Fruit fly (Drosophila melanogaster): ENCODE measurements around the gene CG13362.

Gene CG13362

dm6 chrX:765039-765508 lies 14.0 kb upstream of the CG13362 start, which contains the start of gene RpL22 (continued):
- TF ChIP-seq Atf3 (GFP tag; optimal IDR thresholded peaks at IDR 0.05) (peak; percentile 71), CG4854 (GFP tag; optimal IDR thresholded peaks at IDR 0.05) (peak; percentile 82), shn (GFP tag; optimal IDR thresholded peaks at IDR 0.05) (peak; percentile 94), CG7839 (tag; optimal IDR thresholded peaks at IDR 0.05) (peak; percentile 79), az2 (GFP tag; optimal IDR thresholded peaks at IDR 0.05) (peak; percentile 44), Awh (GFP tag; IDR thresholded peaks at IDR 0.05) (peak; percentile 79), h (optimal IDR thresholded peaks at IDR 0.05) (no peak), seq (GFP tag; IDR thresholded peaks at IDR 0.05) (peak; percentile 76), Dek (tag; optimal IDR thresholded peaks at IDR 0.05) (peak; percentile 82), CG2875 (GFP tag; optimal IDR thresholded peaks at IDR 0.05) (peak; percentile 93), yki (optimal IDR thresholded peaks at IDR 0.05) (no peak), CG2889 (GFP tag; IDR thresholded peaks at IDR 0.05) (peak; percentile 54; the same call in 1 of the 3 replicates), CG15696 (tag; optimal IDR thresholded peaks at IDR 0.05) (peak; percentile 50), Sry-δ (GFP tag; optimal IDR thresholded peaks at IDR 0.05) (peak; percentile 80), Tbp (GFP tag; optimal IDR thresholded peaks at IDR 0.05) (peak; percentile 16), bsh (GFP tag; optimal IDR thresholded peaks at IDR 0.05) (peak; percentile 37 to 75), HLH4C (GFP tag; IDR thresholded peaks at IDR 0.05; ENCODE audit: partially characterized antibody) (peak; percentile 37; the same call in 1 of the 3 replicates), CG9797 (GFP tag; optimal IDR thresholded peaks at IDR 0.05) (peak; percentile 99), CG5180 (GFP tag; optimal IDR thresholded peaks at IDR 0.05) (peak; percentile 68), Nf-YA (GFP tag; IDR thresholded peaks at IDR 0.05) (peak; percentile 44; the same call in 1 of the 2 replicates), kni (GFP tag; optimal IDR thresholded peaks at IDR 0.05) (peak; percentile 72), nmo (GFP tag; optimal IDR thresholded peaks at IDR 0.05) (peak; percentile 81), eyg (GFP tag; optimal IDR thresholded peaks at IDR 0.05) (peak; percentile 83), C15 (GFP tag; IDR thresholded peaks at IDR 0.05) (peak; percentile 73; the same call in 1 of the 3 replicates), sisA (GFP tag; IDR thresholded peaks at IDR 0.05) (peak; percentile 44; the same call in 1 of the 2 replicates), vfl (GFP tag; optimal IDR thresholded peaks at IDR 0.05) (peak; percentile 72), Dp (GFP tag; optimal IDR thresholded peaks at IDR 0.05) (peak; percentile 59), Hr78 (GFP tag; optimal IDR thresholded peaks at IDR 0.05) (peak in 1 of 2 experiments; percentile 25), disco-r (GFP tag; optimal IDR thresholded peaks at IDR 0.05) (peak; percentile 85), CG8359 (GFP tag; optimal IDR thresholded peaks at IDR 0.05; ENCODE audit: borderline replicate concordance) (peak; percentile 55), CG1792 (GFP tag; optimal IDR thresholded peaks at IDR 0.05) (peak; percentile 87), CG9215 (GFP tag; IDR thresholded peaks at IDR 0.05) (peak; percentile 54), nerfin-1 (tag; optimal IDR thresholded peaks at IDR 0.05) (peak; percentile 66), Dip3 (GFP tag; optimal IDR thresholded peaks at IDR 0.05) (peak; percentile 87), mld (GFP tag; IDR thresholded peaks at IDR 0.05; ENCODE audit: partially characterized antibody) (no peak), Fer1 (GFP tag; optimal IDR thresholded peaks at IDR 0.05) (peak; percentile 94), CG9932 (GFP tag; IDR thresholded peaks at IDR 0.05) (peak; percentile 80), Trl (optimal IDR thresholded peaks at IDR 0.05) (no peak), Trl (GFP tag; optimal IDR thresholded peaks at IDR 0.05) (peak; percentile 92), unpg (GFP tag; optimal IDR thresholded peaks at IDR 0.05) (peak; percentile 79), sima (GFP tag; optimal IDR thresholded peaks at IDR 0.05) (peak; percentile 78), CG17328 (GFP tag; IDR thresholded peaks at IDR 0.05) (peak; percentile 93), her (GFP tag; optimal IDR thresholded peaks at IDR 0.05) (peak; percentile 94), CG32767 (GFP tag; IDR thresholded peaks at IDR 0.05) (peak; percentile 58; the same call in 1 of the 2 replicates), ftz-f1 (GFP tag; optimal IDR thresholded peaks at IDR 0.05) (peak; percentile 82), CG9876 (GFP tag; optimal IDR thresholded peaks at IDR 0.05) (peak; percentile 95), Hsf (GFP tag; optimal IDR thresholded peaks at IDR 0.05) (peak; percentile 88), gcm2 (GFP tag; optimal IDR thresholded peaks at IDR 0.05) (peak; percentile 80), cg (GFP tag; optimal IDR thresholded peaks at IDR 0.05) (no peak), jigr1 (GFP tag; IDR thresholded peaks at IDR 0.05) (peak; percentile 56; the same call in 1 of the 3 replicates), chm (GFP tag; IDR thresholded peaks at IDR 0.05) (peak; percentile 92)
